Fruit fly (Drosophila melanogaster): Measurements from ENCODE around the gene Msh6.

dm6 chr3L:15169010-15169409 is 10.6 kb upstream of the Msh6 start:
- no peak for TF ChIP-seq CG10348 (GFP tag; IDR thresholded peaks at IDR 0.05)
- no peak for TF ChIP-seq CG32121 (GFP tag; IDR thresholded peaks at IDR 0.05)
- no peak for TF ChIP-seq CG34367 (tag; optimal IDR thresholded peaks at IDR 0.05)
- no peak for TF ChIP-seq CG9948 (tag; optimal IDR thresholded peaks at IDR 0.05)
- no peak for TF ChIP-seq CG8159 (tag; optimal IDR thresholded peaks at IDR 0.05)
- no peak for TF ChIP-seq CG8301 (tag; optimal IDR thresholded peaks at IDR 0.05)
- TF ChIP-seq Pif1A (GFP tag; optimal IDR thresholded peaks at IDR 0.05) = no peak
- TF ChIP-seq CG4496 (GFP tag; IDR thresholded peaks at IDR 0.05) = no peak
- no peak for TF ChIP-seq CG17806 (tag; optimal IDR thresholded peaks at IDR 0.05)
- no peak for TF ChIP-seq EcR (GFP tag; optimal IDR thresholded peaks at IDR 0.05)
- TF ChIP-seq Pif1B (GFP tag; optimal IDR thresholded peaks at IDR 0.05) = no peak
- no peak for TF ChIP-seq CG13204 (GFP tag; optimal IDR thresholded peaks at IDR 0.05)

Measured in whole organism, pupa.